Worm (Caenorhabditis elegans) whole organism, late embryonic: ENCODE results near the gene sftd-3.

Experiments used
- ceh-2 ChIP-seq: sonication (generic microtip); optimal IDR thresholded peaks from 2 replicates; lab custom pipeline; 2016; ENCODE audit warnings: missing genotype, missing genetic modification characterization, missing compliant biosample characterization
- ceh-22 ChIP-seq: sonication (generic microtip); optimal IDR thresholded peaks from 2 replicates; lab custom pipeline; 2017; ENCODE audit warnings: missing biosample characterization, missing genetic modification characterization
- fkh-6 ChIP-seq: sonication (generic microtip); optimal IDR thresholded peaks from 2 replicates; lab custom pipeline; 2016; ENCODE audit warnings: missing genetic modification characterization, missing compliant biosample characterization
- mec-3 ChIP-seq: sonication (generic microtip); optimal IDR thresholded peaks from 2 replicates; lab custom pipeline; 2016; ENCODE audit warnings: borderline replicate concordance, missing genetic modification characterization, missing compliant biosample characterization
- nhr-232 ChIP-seq: sonication (generic microtip); optimal IDR thresholded peaks from 2 replicates; lab custom pipeline; 2016; ENCODE audit warnings: missing genetic modification characterization, missing compliant biosample characterization
- pha-4 ChIP-seq: fragments of 150-350 bp; optimal IDR thresholded peaks from 2 replicates; lab custom pipeline; 2018; ENCODE audit warnings: missing biosample characterization, missing genetic modification reagents, missing genetic modification characterization

- TF ChIP-seq pha-4 (tag; lab: Kevin White, UChicago) (no peak), ceh-22 (tag; lab: Kevin White, UChicago) (no peak), fkh-6 (tag; lab: Kevin White, UChicago) (no peak), ceh-2 (tag; lab: Kevin White, UChicago) (no peak), mec-3 (tag; lab: Kevin White, UChicago) (no peak), nhr-232 (tag; lab: Kevin White, UChicago) (no peak)
These were observed 1.7 kb downstream of the sftd-3 start for ce11 chrII:8962206-8962605.
